Worm (Caenorhabditis elegans): ENCODE measurements around the gene inx-11.

DNA sequence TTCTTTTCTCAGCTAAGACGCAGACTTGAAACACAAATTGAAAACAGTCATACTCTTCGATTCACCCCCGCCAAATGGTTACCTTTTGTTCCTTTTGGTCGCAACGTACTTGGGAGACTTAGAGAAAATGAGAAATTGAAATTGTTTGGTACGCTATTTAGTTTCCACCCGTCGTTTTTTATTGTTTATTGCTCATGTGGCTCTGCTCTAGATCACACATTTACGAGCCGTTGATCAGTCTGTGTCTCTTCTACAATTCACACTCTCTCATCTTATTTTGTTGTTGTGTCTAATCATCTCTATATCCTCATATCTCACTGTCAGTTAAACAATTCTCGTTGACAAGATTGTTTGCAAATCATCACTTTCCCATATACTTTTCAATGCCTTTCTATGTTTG, 968 bp downstream of the inx-11 start:
- no peak for TF ChIP-seq W03F9.2 (tag; optimal IDR thresholded peaks at IDR 0.05)
- no peak for TF ChIP-seq dao-5 (tag; optimal IDR thresholded peaks at IDR 0.05)

All from whole organism, L4/young adult.